Fruit fly (Drosophila melanogaster) whole organism, embryonic: Measurements from ENCODE around the gene TH1.

Source experiments
- Antp ChIP-seq: fragments of 200-800 bp; sonication (Bioruptor generic); optimal IDR thresholded peaks from 3 replicates; lab custom pipeline; 2016; ENCODE audit warnings: missing biosample characterization, missing genetic modification characterization
- Awh ChIP-seq: fragments of 200-800 bp; sonication (Bioruptor generic); IDR thresholded peaks from 2 replicates; pipeline ENCODE4, ENCODE4 v1.3.6; 2022; ENCODE audit warnings: missing biosample characterization, missing genetic modification characterization
- BEAF-32 ChIP-seq: fragments of 200-800 bp; sonication (Bioruptor generic); optimal IDR thresholded peaks from 3 replicates; lab custom pipeline; 2017; ENCODE audit warnings: missing biosample characterization, missing genetic modification characterization, mild to moderate bottlenecking, moderate library complexity, missing genetic modification reagents
- CG11456 ChIP-seq: fragments of 200-800 bp; sonication (Bioruptor generic); IDR thresholded peaks from 3 replicates; pipeline ENCODE4 v1.3.6; 2022; ENCODE audit warnings: missing biosample characterization, missing genetic modification characterization
- CG11695 ChIP-seq: fragments of 200-800 bp; sonication (Bioruptor generic); IDR thresholded peaks from 3 replicates; pipeline ENCODE4 v1.3.6; 2022; ENCODE audit warnings: missing biosample characterization, missing genetic modification characterization
- CG12071 ChIP-seq: fragments of 200-800 bp; sonication (Bioruptor generic); optimal IDR thresholded peaks from 3 replicates; lab custom pipeline; 2018; ENCODE audit warnings: missing biosample characterization, mild to moderate bottlenecking, missing genetic modification characterization
- CG12104 ChIP-seq: fragments of 200-800 bp; sonication (Bioruptor generic); optimal IDR thresholded peaks from 3 replicates; lab custom pipeline; 2016; ENCODE audit warnings: missing biosample characterization, missing genetic modification characterization
- CG15479 ChIP-seq: fragments of 200-800 bp; sonication (Bioruptor generic); optimal IDR thresholded peaks from 3 replicates; lab custom pipeline; 2019; ENCODE audit warnings: missing biosample characterization, mild to moderate bottlenecking, missing genetic modification characterization, moderate library complexity
- CG1602 ChIP-seq: fragments of 200-800 bp; sonication (Bioruptor generic); optimal IDR thresholded peaks from 3 replicates; lab custom pipeline; 2016; ENCODE audit warnings: missing biosample characterization, missing genetic modification characterization
- CG17328 ChIP-seq: fragments of 200-800 bp; sonication (Bioruptor generic); IDR thresholded peaks from 2 replicates; pipeline ENCODE4 v1.3.6; 2022; ENCODE audit warnings: missing biosample characterization, missing genetic modification characterization
- CG17568 ChIP-seq: fragments of 200-800 bp; sonication (Bioruptor generic); optimal IDR thresholded peaks from 2 replicates; lab custom pipeline; 2018; ENCODE audit warnings: missing biosample characterization, mild to moderate bottlenecking, missing genetic modification characterization, moderate library complexity
- CG17612 ChIP-seq: fragments of 200-800 bp; sonication (Bioruptor generic); IDR thresholded peaks from 2 replicates; pipeline ENCODE4 v1.3.6; 2022; ENCODE audit warnings: missing biosample characterization, missing genetic modification characterization
- CG2120 ChIP-seq: fragments of 200-800 bp; sonication (Bioruptor generic); optimal IDR thresholded peaks from 3 replicates; lab custom pipeline; 2016; ENCODE audit warnings: missing biosample characterization, missing genetic modification characterization
- CG30020 ChIP-seq: fragments of 200-800 bp; optimal IDR thresholded peaks from 2 replicates; lab custom pipeline; 2019; ENCODE audit warnings: missing biosample characterization, mild to moderate bottlenecking, missing genetic modification characterization, moderate library complexity
- CG32772 ChIP-seq: fragments of 200-800 bp; sonication (Bioruptor generic); IDR thresholded peaks from 2 replicates; pipeline ENCODE4 v1.3.6; 2022; ENCODE audit warnings: missing biosample characterization, missing genetic modification characterization
- CG34376 ChIP-seq: fragments of 200-800 bp; sonication (Bioruptor generic); optimal IDR thresholded peaks from 2 replicates; lab custom pipeline; 2018; ENCODE audit warnings: missing biosample characterization, mild to moderate bottlenecking, missing genetic modification characterization
- CG4707 ChIP-seq: fragments of 200-800 bp; sonication (Bioruptor generic); optimal IDR thresholded peaks from 2 replicates; lab custom pipeline; 2018; ENCODE audit warnings: missing biosample characterization, mild to moderate bottlenecking, missing genetic modification characterization, moderate library complexity
- CG6272 ChIP-seq: fragments of 200-800 bp; sonication (Bioruptor generic); IDR thresholded peaks from 2 replicates; pipeline ENCODE4 v1.3.6; 2022; ENCODE audit warnings: missing biosample characterization, missing genetic modification characterization
- CG6654 ChIP-seq: fragments of 200-800 bp; sonication (Bioruptor generic); optimal IDR thresholded peaks from 2 replicates; lab custom pipeline; 2017; ENCODE audit warnings: missing biosample characterization, mild to moderate bottlenecking, missing genetic modification characterization
- CG6689 ChIP-seq: fragments of 200-800 bp; sonication (Bioruptor generic); IDR thresholded peaks from 2 replicates; pipeline ENCODE4 v1.3.6; 2022; ENCODE audit warnings: missing biosample characterization, missing genetic modification characterization
- CG7786 ChIP-seq: fragments of 200-800 bp; sonication (Bioruptor generic); optimal IDR thresholded peaks from 2 replicates; lab custom pipeline; 2016; ENCODE audit warnings: missing biosample characterization, missing genetic modification characterization
- CG8765 ChIP-seq: fragments of 200-800 bp; sonication (Bioruptor generic); IDR thresholded peaks from 2 replicates; pipeline ENCODE4 v1.3.6; 2022; ENCODE audit warnings: missing biosample characterization, missing genetic modification characterization
- CG8944 ChIP-seq: fragments of 200-800 bp; sonication (Bioruptor generic); optimal IDR thresholded peaks from 3 replicates; lab custom pipeline; 2016; ENCODE audit warnings: missing biosample characterization, missing genetic modification characterization
- CG9727 ChIP-seq: fragments of 200-800 bp; sonication (Bioruptor generic); optimal IDR thresholded peaks from 3 replicates; lab custom pipeline; 2017; ENCODE audit warnings: missing biosample characterization, mild to moderate bottlenecking, missing genetic modification characterization
- CG9817 ChIP-seq: fragments of 200-800 bp; sonication (Bioruptor generic); optimal IDR thresholded peaks from 2 replicates; lab custom pipeline; 2018; ENCODE audit warnings: missing biosample characterization, mild to moderate bottlenecking, missing genetic modification characterization, moderate library complexity
- Dek ChIP-seq: fragments of 200-800 bp; sonication (Bioruptor generic); optimal IDR thresholded peaks from 3 replicates; lab custom pipeline; 2019; ENCODE audit warnings: missing biosample characterization, mild to moderate bottlenecking, missing genetic modification characterization, moderate library complexity
- Doc2 ChIP-seq: fragments of 200-800 bp; sonication (Bioruptor generic); IDR thresholded peaks from 2 replicates; pipeline ENCODE4 v1.3.6; 2022; ENCODE audit warnings: missing biosample characterization, missing genetic modification characterization
- Dp ChIP-seq: fragments of 200-800 bp; sonication (Bioruptor generic); optimal IDR thresholded peaks from 2 replicates; lab custom pipeline; 2018; ENCODE audit warnings: missing biosample characterization, mild to moderate bottlenecking, missing genetic modification characterization, moderate library complexity
- ERR ChIP-seq: fragments of 200-800 bp; sonication (Bioruptor generic); optimal IDR thresholded peaks from 2 replicates; lab custom pipeline; 2016; ENCODE audit warnings: missing biosample characterization, missing genetic modification characterization
- Eip74EF ChIP-seq, 2 experiments: fragments of 200-800 bp in 1 of 2; fragments of >200 bp in 1 of 2; sonication (Bioruptor generic) in 1 of 2; optimal IDR thresholded peaks; 2 replicates each; lab custom pipeline; 2017 to 2019; ENCODE audit warnings: missing biosample characterization in 2 of 2, missing genetic modification characterization in 2 of 2, mild to moderate bottlenecking in 1 of 2, moderate library complexity in 1 of 2
- Hmx ChIP-seq: fragments of 200-800 bp; sonication (Bioruptor generic); optimal IDR thresholded peaks from 2 replicates; lab custom pipeline; 2016; ENCODE audit warnings: missing biosample characterization, missing genetic modification characterization
- MBD-R2 ChIP-seq: fragments of 200-800 bp; sonication (Bioruptor generic); IDR thresholded peaks from 2 replicates; pipeline ENCODE4 v1.3.6; 2022; ENCODE audit warnings: missing biosample characterization, missing genetic modification characterization
- NC2β ChIP-seq: fragments of 200-800 bp; sonication (Bioruptor generic); optimal IDR thresholded peaks from 2 replicates; lab custom pipeline; 2016; ENCODE audit warnings: missing biosample characterization, missing genetic modification characterization
- Nf-YB ChIP-seq: fragments of 200-800 bp; sonication (Bioruptor generic); optimal IDR thresholded peaks from 3 replicates; lab custom pipeline; 2019; ENCODE audit warnings: missing biosample characterization, mild to moderate bottlenecking, missing genetic modification characterization, moderate library complexity
- Rfx ChIP-seq: fragments of 200-800 bp; sonication (Bioruptor generic); IDR thresholded peaks from 2 replicates; pipeline ENCODE4 v1.3.6; 2022; ENCODE audit warnings: missing biosample characterization, missing genetic modification characterization
- Side ChIP-seq: fragments of 200-800 bp; sonication (Bioruptor generic); optimal IDR thresholded peaks from 2 replicates; lab custom pipeline; 2016; ENCODE audit warnings: missing biosample characterization, missing genetic modification characterization
- YL-1 ChIP-seq: fragments of 200-800 bp; sonication (Bioruptor generic); optimal IDR thresholded peaks from 3 replicates; lab custom pipeline; 2017; ENCODE audit warnings: missing biosample characterization, mild to moderate bottlenecking, missing genetic modification characterization
- caup ChIP-seq: fragments of 200-800 bp; sonication (Bioruptor generic); optimal IDR thresholded peaks from 3 replicates; lab custom pipeline; 2017; ENCODE audit warnings: missing biosample characterization, mild to moderate bottlenecking, missing genetic modification characterization, moderate library complexity; ENCODE audit not compliant: severe bottlenecking
- chm ChIP-seq: fragments of 200-800 bp; sonication (Bioruptor generic); IDR thresholded peaks from 2 replicates; pipeline ENCODE4 v1.3.6; 2022; ENCODE audit warnings: missing biosample characterization, missing genetic modification characterization
- crc ChIP-seq: fragments of 200-800 bp; sonication (Bioruptor generic); optimal IDR thresholded peaks from 2 replicates; lab custom pipeline; 2016; ENCODE audit warnings: missing biosample characterization, missing genetic modification characterization
- dysf ChIP-seq: fragments of 200-800 bp; sonication (Bioruptor generic); IDR thresholded peaks from 3 replicates; pipeline ENCODE4 v1.3.6; 2022; ENCODE audit warnings: missing biosample characterization, missing genetic modification characterization
- gcm2 ChIP-seq: fragments of 200-800 bp; sonication (Bioruptor generic); optimal IDR thresholded peaks from 2 replicates; lab custom pipeline; 2016; ENCODE audit warnings: missing biosample characterization, missing genetic modification characterization
- kah ChIP-seq: fragments of 200-800 bp; sonication (Bioruptor generic); optimal IDR thresholded peaks from 2 replicates; lab custom pipeline; 2018; ENCODE audit warnings: missing biosample characterization, mild to moderate bottlenecking, missing genetic modification characterization
- mld ChIP-seq: fragments of 200-800 bp; sonication (Bioruptor generic); IDR thresholded peaks from 3 replicates; pipeline ENCODE4 v1.3.6; 2022; ENCODE audit warnings: missing biosample characterization, missing genetic modification characterization; ENCODE audit not compliant: partially characterized antibody
- pan ChIP-seq, 4 experiments: fragments of >200 bp in 3 of 4; fragments of 200-800 bp in 1 of 4; sonication (Bioruptor generic) in 1 of 4; optimal IDR thresholded peaks in 3 of 4; IDR thresholded peaks in 1 of 4; 2 replicates each; pipeline versions ENCODE4 v1.3.6 to Lab custom; 2017 to 2022; ENCODE audit warnings: missing biosample characterization in 2 of 4, missing genetic modification characterization in 2 of 4, mixed read lengths in 1 of 4
- pita ChIP-seq: fragments of 200-800 bp; sonication (Bioruptor generic); optimal IDR thresholded peaks from 2 replicates; lab custom pipeline; 2017; ENCODE audit warnings: missing biosample characterization, mild to moderate bottlenecking, missing genetic modification characterization
- ssp ChIP-seq: fragments of 200-800 bp; sonication (Bioruptor generic); IDR thresholded peaks from 2 replicates; pipeline ENCODE4 v1.3.6; 2022; ENCODE audit warnings: missing biosample characterization, missing genetic modification characterization
- tup ChIP-seq: fragments of 200-800 bp; sonication (Bioruptor generic); optimal IDR thresholded peaks from 2 replicates; lab custom pipeline; 2016; ENCODE audit warnings: missing biosample characterization, mild to moderate bottlenecking, missing genetic modification characterization, moderate library complexity

Gene TH1

DNA sequence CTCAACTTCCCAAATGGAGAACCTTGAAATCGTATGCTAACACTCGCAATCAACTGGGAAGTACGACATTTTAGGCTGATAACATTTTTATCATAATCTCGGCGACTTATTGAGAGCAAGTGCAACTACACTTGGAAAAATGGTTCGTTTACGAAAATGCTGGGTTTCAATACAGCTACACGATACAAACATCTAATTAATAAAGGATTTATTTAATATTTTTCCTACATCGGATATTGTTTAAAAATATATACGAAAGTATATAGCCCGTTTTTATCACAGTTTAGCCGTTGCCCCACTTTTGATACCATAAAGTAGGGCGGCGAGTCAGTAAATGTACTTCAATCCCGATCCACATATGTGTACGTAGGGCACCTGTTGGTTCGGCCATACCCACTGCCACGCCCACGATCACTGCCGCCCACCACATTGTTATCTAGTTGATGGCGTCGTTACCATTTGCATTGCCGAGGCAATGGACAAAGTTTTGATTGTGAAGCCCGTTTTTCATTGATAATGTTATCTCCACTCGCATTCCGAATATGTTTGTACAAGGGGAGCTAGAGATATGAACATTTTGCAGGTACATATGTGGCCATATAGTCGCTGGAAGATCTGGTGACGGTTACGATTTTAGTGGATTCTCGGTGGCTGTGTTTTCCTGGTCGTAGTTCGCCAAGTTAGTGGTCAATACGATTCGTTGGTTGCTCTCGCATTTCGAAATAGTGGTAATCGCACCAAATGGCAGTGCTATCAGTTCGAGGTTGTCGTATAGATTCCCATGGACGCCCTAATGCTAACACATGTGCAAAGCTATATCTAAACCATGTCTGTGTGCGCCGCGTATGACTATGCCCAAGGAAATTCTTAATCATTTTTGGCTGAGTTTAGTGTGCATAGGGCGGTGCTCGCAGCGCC, 23.5 kb upstream of the TH1 start, which contains the start of gene Traf-like (continued):
- TF ChIP-seq Antp (GFP tag; lab: Kevin White, UChicago) (no peak), CG11456 (GFP tag; lab: Robert Waterston, UW) (no peak), CG11695 (GFP tag; lab: Robert Waterston, UW) (0 out of 3 replicates have a peak, but pooled peaks have one; percentile 38), CG32772 (GFP tag; lab: Robert Waterston, UW) (no peak), CG6272 (GFP tag; lab: Robert Waterston, UW) (no peak), CG34376 (GFP tag; lab: Kevin White, UChicago) (peak; percentile 67), mld (GFP tag; lab: Robert Waterston, UW) (no peak), NC2β (GFP tag; lab: Kevin White, UChicago) (no peak), CG2120 (GFP tag; lab: Kevin White, UChicago) (no peak), ssp (GFP tag; lab: Robert Waterston, UW) (no peak), chm (GFP tag; lab: Robert Waterston, UW) (no peak), Eip74EF (GFP tag; optimal IDR thresholded peaks at IDR 0.05; lab: Kevin White, UChicago) (no peak), CG4707 (GFP tag; lab: Kevin White, UChicago) (no peak), Dek (tag; lab: Kevin White, UChicago) (no peak), tup (GFP tag; lab: Kevin White, UChicago) (no peak), CG17612 (GFP tag; lab: Robert Waterston, UW) (no peak), Side (GFP tag; lab: Kevin White, UChicago) (no peak), CG9727 (no peak), CG17568 (GFP tag; lab: Kevin White, UChicago) (no peak), CG6689 (GFP tag; lab: Robert Waterston, UW) (0 out of 2 replicates have a peak, but pooled peaks have one; percentile 22), MBD-R2 (GFP tag; lab: Robert Waterston, UW) (no peak), Awh (GFP tag; lab: Robert Waterston, UW) (0 out of 2 replicates have a peak, but pooled peaks have one; percentile 22), dysf (GFP tag; lab: Robert Waterston, UW) (0 out of 3 replicates have a peak, but pooled peaks have one; percentile 17), CG17328 (GFP tag; lab: Robert Waterston, UW) (peak; percentile 11; the same call in 1 of the 2 replicates), Dp (GFP tag; lab: Kevin White, UChicago) (no peak), BEAF-32 (GFP tag; lab: Kevin White, UChicago) (no peak), Hmx (GFP tag; lab: Kevin White, UChicago) (no peak), CG12071 (GFP tag; lab: Kevin White, UChicago) (no peak), CG7786 (GFP tag; lab: Kevin White, UChicago) (no peak), gcm2 (GFP tag; lab: Kevin White, UChicago) (no peak), YL-1 (GFP tag; lab: Kevin White, UChicago) (no peak), pita (no peak), CG12104 (GFP tag; lab: Kevin White, UChicago) (no peak), CG30020 (no peak), Nf-YB (GFP tag; lab: Kevin White, UChicago) (no peak), Doc2 (GFP tag; lab: Robert Waterston, UW) (no peak), CG8944 (GFP tag; lab: Kevin White, UChicago) (no peak), caup (GFP tag; lab: Kevin White, UChicago) (no peak), CG6654 (GFP tag; lab: Kevin White, UChicago) (no peak), CG8765 (GFP tag; lab: Robert Waterston, UW) (no peak), ERR (no peak), crc (GFP tag; lab: Kevin White, UChicago) (no peak), CG15479 (no peak), Rfx (GFP tag; lab: Robert Waterston, UW) (no peak), CG1602 (GFP tag; lab: Kevin White, UChicago) (no peak), pan (optimal IDR thresholded peaks at IDR 0.05; lab: Kevin White, UChicago) (no peak), pan (GFP tag; optimal IDR thresholded peaks at IDR 0.05 in 1 of 2, IDR thresholded peaks at IDR 0.05 in 1 of 2) (no peak), kah (no peak), CG9817 (tag; lab: Kevin White, UChicago) (peak; percentile 5)
